Worm (Caenorhabditis elegans) whole organism, late embryonic: ENCODE measurements around the gene vab-9.

Source experiments
- C38D4.7 ChIP-seq: fragments of 200-800 bp; sonication (Bioruptor generic); optimal IDR thresholded peaks from 2 replicates; lab custom pipeline; 2018; ENCODE audit warnings: mild to moderate bottlenecking, missing genetic modification characterization, moderate library complexity, missing compliant biosample characterization
- F13H6.1 ChIP-seq: sonication (generic microtip); optimal IDR thresholded peaks from 2 replicates; lab custom pipeline; 2016; ENCODE audit warnings: missing genetic modification characterization, missing compliant biosample characterization
- T23F11.4 ChIP-seq: fragments of 200-800 bp; sonication (Bioruptor generic); optimal IDR thresholded peaks from 2 replicates; lab custom pipeline; 2018; ENCODE audit warnings: mild to moderate bottlenecking, missing genetic modification characterization, missing compliant biosample characterization
- Y22D7AL.16 ChIP-seq: sonication (generic microtip); optimal IDR thresholded peaks from 2 replicates; lab custom pipeline; 2016; ENCODE audit warnings: missing genetic modification characterization, missing compliant biosample characterization
- ama-1 ChIP-seq: fragments of 150-350 bp; optimal IDR thresholded peaks from 2 replicates; lab custom pipeline; 2014
- ceh-45 ChIP-seq: fragments of 200-800 bp; sonication (Bioruptor generic); IDR thresholded peaks from 2 replicates; pipeline ENCODE4 v1.3.6; 2022; ENCODE audit warnings: missing genetic modification reagents, missing genetic modification characterization, missing compliant biosample characterization
- ceh-48 ChIP-seq: sonication (generic microtip); optimal IDR thresholded peaks from 2 replicates; lab custom pipeline; 2016; ENCODE audit warnings: missing genetic modification characterization, inconsistent platforms, missing compliant biosample characterization
- ceh-6 ChIP-seq: fragments of 200-800 bp; sonication (Bioruptor generic); optimal IDR thresholded peaks from 2 replicates; lab custom pipeline; 2018; ENCODE audit warnings: mild to moderate bottlenecking, missing genetic modification characterization, missing compliant biosample characterization
- elt-2 ChIP-seq: sonication (generic microtip); optimal IDR thresholded peaks from 2 replicates; lab custom pipeline; 2016; ENCODE audit warnings: missing genetic modification reagents, missing genetic modification characterization, missing compliant biosample characterization
- ets-4 ChIP-seq: sonication (generic microtip); optimal IDR thresholded peaks from 2 replicates; lab custom pipeline; 2016; ENCODE audit warnings: missing genetic modification characterization, missing compliant biosample characterization
- eyg-1 ChIP-seq: sonication (generic microtip); optimal IDR thresholded peaks from 2 replicates; lab custom pipeline; 2016; ENCODE audit warnings: missing genotype, missing genetic modification characterization, missing compliant biosample characterization
- fax-1 ChIP-seq: sonication (generic microtip); optimal IDR thresholded peaks from 2 replicates; lab custom pipeline; 2016; ENCODE audit warnings: missing genotype, missing genetic modification characterization, missing compliant biosample characterization
- fkh-6 ChIP-seq: sonication (generic microtip); optimal IDR thresholded peaks from 2 replicates; lab custom pipeline; 2016; ENCODE audit warnings: missing genetic modification characterization, missing compliant biosample characterization
- hlh-15 ChIP-seq: sonication (generic microtip); optimal IDR thresholded peaks from 2 replicates; lab custom pipeline; 2016; ENCODE audit warnings: missing genetic modification characterization, missing compliant biosample characterization
- hlh-30 ChIP-seq: sonication (generic microtip); optimal IDR thresholded peaks from 2 replicates; lab custom pipeline; 2017; ENCODE audit warnings: antibody characterized with exemption, missing genetic modification characterization, missing compliant biosample characterization; ENCODE audit not compliant: insufficient read depth
- mec-3 ChIP-seq: sonication (generic microtip); optimal IDR thresholded peaks from 2 replicates; lab custom pipeline; 2016; ENCODE audit warnings: borderline replicate concordance, missing genetic modification characterization, missing compliant biosample characterization
- nhr-11 ChIP-seq: fragments of 150-350 bp; optimal IDR thresholded peaks from 2 replicates; lab custom pipeline; 2014; ENCODE audit warnings: missing biosample characterization, missing genetic modification characterization
- npax-4 ChIP-seq: sonication (generic microtip); optimal IDR thresholded peaks from 2 replicates; lab custom pipeline; 2016; ENCODE audit warnings: missing genetic modification characterization, missing compliant biosample characterization
- odd-2 ChIP-seq: sonication (generic microtip); optimal IDR thresholded peaks from 2 replicates; lab custom pipeline; 2017; ENCODE audit warnings: antibody characterized with exemption, mild to moderate bottlenecking, missing genetic modification characterization, missing compliant biosample characterization
- pat-9 ChIP-seq: fragments of 200-800 bp; sonication (Bioruptor generic); optimal IDR thresholded peaks from 2 replicates; lab custom pipeline; 2018; ENCODE audit warnings: mild to moderate bottlenecking, missing genetic modification characterization, moderate library complexity, missing compliant biosample characterization
- pha-2 ChIP-seq: sonication (generic microtip); optimal IDR thresholded peaks from 2 replicates; lab custom pipeline; 2017; ENCODE audit warnings: mild to moderate bottlenecking, missing genetic modification characterization, missing compliant biosample characterization
- pha-4 ChIP-seq: fragments of 150-350 bp; optimal IDR thresholded peaks from 2 replicates; lab custom pipeline; 2018; ENCODE audit warnings: missing biosample characterization, missing genetic modification reagents, missing genetic modification characterization
- pros-1 ChIP-seq: fragments of 150-350 bp; optimal IDR thresholded peaks from 2 replicates; lab custom pipeline; 2014; ENCODE audit warnings: missing biosample characterization, missing genetic modification reagents, missing genetic modification characterization
- rnt-1 ChIP-seq: sonication (generic microtip); optimal IDR thresholded peaks from 2 replicates; lab custom pipeline; 2016; ENCODE audit warnings: missing genetic modification characterization, missing compliant biosample characterization
- sdc-2 ChIP-seq: sonication (generic microtip); optimal IDR thresholded peaks from 2 replicates; lab custom pipeline; 2016; ENCODE audit warnings: missing genotype, missing genetic modification characterization, missing compliant biosample characterization
- sox-2 ChIP-seq: fragments of 200-800 bp; sonication (Bioruptor generic); IDR thresholded peaks from 2 replicates; pipeline ENCODE4 v1.3.6; 2022; ENCODE audit warnings: missing genetic modification reagents, missing genetic modification characterization, missing compliant biosample characterization
- tbx-2 ChIP-seq: sonication (generic microtip); optimal IDR thresholded peaks from 2 replicates; lab custom pipeline; 2016; ENCODE audit warnings: missing genetic modification characterization, missing compliant biosample characterization
- ttx-3 ChIP-seq: sonication (generic microtip); optimal IDR thresholded peaks from 2 replicates; lab custom pipeline; 2016; ENCODE audit warnings: missing genetic modification reagents, missing genetic modification characterization, missing compliant biosample characterization
- unc-3 ChIP-seq, 2 experiments: fragments of 200-800 bp in 1 of 2; sonication (Bioruptor generic) in 1 of 2; sonication (generic microtip) in 1 of 2; conservative IDR thresholded peaks in 1 of 2; optimal IDR thresholded peaks in 1 of 2; 2 replicates each; pipeline versions ENCODE4 v1.3.6 to Lab custom; 2016 to 2022; ENCODE audit warnings: missing compliant biosample characterization in 2 of 2, missing genetic modification characterization in 2 of 2, missing genetic modification reagents in 1 of 2
- unc-42 ChIP-seq: sonication (generic microtip); optimal IDR thresholded peaks from 2 replicates; lab custom pipeline; 2016; ENCODE audit warnings: missing genotype, missing genetic modification characterization, missing compliant biosample characterization
- unc-55 ChIP-seq: sonication (generic microtip); optimal IDR thresholded peaks from 2 replicates; lab custom pipeline; 2017; ENCODE audit warnings: missing biosample characterization, missing genetic modification reagents, missing genetic modification characterization
- unc-86 ChIP-seq: sonication (generic microtip); optimal IDR thresholded peaks from 2 replicates; lab custom pipeline; 2016; ENCODE audit warnings: missing genetic modification characterization, missing compliant biosample characterization
- zip-5 ChIP-seq: sonication (generic microtip); optimal IDR thresholded peaks from 2 replicates; lab custom pipeline; 2016; ENCODE audit warnings: missing genetic modification characterization, missing compliant biosample characterization
- ztf-16 ChIP-seq: sonication (generic microtip); optimal IDR thresholded peaks from 2 replicates; lab custom pipeline; 2017; ENCODE audit warnings: missing genetic modification characterization, missing compliant biosample characterization

The vab-9 gene

DNA sequence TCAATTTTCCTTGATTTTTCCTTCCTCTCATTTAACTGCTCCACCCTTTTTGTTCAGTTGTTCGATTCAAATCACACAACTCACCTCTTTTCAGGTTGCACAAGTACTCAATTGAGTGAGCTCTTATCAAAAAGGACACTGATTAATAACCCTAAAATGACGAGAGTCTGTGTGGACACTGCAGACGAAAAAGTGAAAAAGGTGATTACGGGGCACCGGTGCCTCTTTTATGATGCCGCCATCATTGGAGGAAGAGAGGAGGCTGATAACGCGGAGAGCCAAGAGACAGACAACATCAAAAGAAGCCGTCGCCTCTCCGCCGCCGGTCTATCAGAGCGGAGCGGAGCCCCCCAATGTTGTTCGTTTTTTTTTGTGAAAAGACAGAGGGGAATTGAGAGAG, 12.4 kb downstream of the vab-9 start, which contains the start of gene sptf-2:
Gene sptf-2, plus strand, starts transcription at position 297 of the 400 bp plus-strand sequence.
- no peak for TF ChIP-seq F13H6.1 (tag; lab: Kevin White, UChicago)
- TF ChIP-seq elt-2: peak; percentile 93
- no peak for TF ChIP-seq ceh-6

- TF ChIP-seq unc-86 (no peak), mec-3 (tag; lab: Kevin White, UChicago) (no peak), pha-4 (tag; lab: Kevin White, UChicago) (no peak), unc-3 (GFP tag; conservative IDR thresholded peaks at IDR 0.05; lab: Robert Waterston, UW) (no peak), unc-3 (tag; optimal IDR thresholded peaks at IDR 0.05; lab: Kevin White, UChicago) (no peak), npax-4 (tag; lab: Kevin White, UChicago) (no peak), hlh-15 (tag; lab: Kevin White, UChicago) (no peak), nhr-11 (tag; lab: Kevin White, UChicago) (no peak), unc-55 (GFP tag; lab: Kevin White, UChicago) (no peak), fax-1 (tag; lab: Kevin White, UChicago) (no peak), Y22D7AL.16 (tag; lab: Kevin White, UChicago) (no peak), rnt-1 (no peak), ztf-16 (tag; lab: Kevin White, UChicago) (no peak)
- TF ChIP-seq, all 69 proteins: peak for 0
Observed at ce11 chrII:8623396-8623795, 14.1 kb downstream of the vab-9 start, which contains the start of gene T22C8.4. TSS of gene T22C8.4 (minus strand) at chrII:8623496.

- no peak for TF ChIP-seq pha-2 (tag; lab: Kevin White, UChicago)
- TF ChIP-seq ceh-45 (GFP tag; lab: Robert Waterston, UW): no peak
- TF ChIP-seq eyg-1: no peak
- TF ChIP-seq C38D4.7: no peak
- TF ChIP-seq sdc-2 (tag; lab: Kevin White, UChicago): no peak
- no peak for TF ChIP-seq elt-2
- TF ChIP-seq tbx-2 (tag; lab: Kevin White, UChicago): no peak
- TF ChIP-seq Y22D7AL.16 (tag; lab: Kevin White, UChicago): no peak
- no peak for TF ChIP-seq odd-2 (tag; lab: Kevin White, UChicago)
- TF ChIP-seq ttx-3 (tag; lab: Kevin White, UChicago): no peak
- TF ChIP-seq pros-1 (tag; lab: Kevin White, UChicago): no peak
- TF ChIP-seq zip-5 (tag; lab: Kevin White, UChicago): no peak
- TF ChIP-seq ceh-48 (tag; lab: Kevin White, UChicago): no peak
- no peak for TF ChIP-seq unc-86
- TF ChIP-seq sox-2 (GFP tag; lab: Robert Waterston, UW): no peak
- no peak for TF ChIP-seq pat-9 (tag; lab: Kevin White, UChicago)
- TF ChIP-seq, all 69 proteins: peak for 0
Observed at ce11 chrII:8621883-8622282, 15.6 kb downstream of the vab-9 start, which contains the start of gene T22C8.3. TSS of gene T22C8.3 (minus strand) at chrII:8621983.

- TF ChIP-seq unc-42 (tag; lab: Kevin White, UChicago) (no peak), hlh-30 (tag; lab: Kevin White, UChicago) (no peak), Y22D7AL.16 (tag; lab: Kevin White, UChicago) (no peak), T23F11.4 (no peak)
Observed at ce11 chrII:8617516-8617915, 20.0 kb downstream of the vab-9 start, which contains the start of gene chhy-1. TSS of gene chhy-1 (minus strand) at chrII:8617616.

DNA sequence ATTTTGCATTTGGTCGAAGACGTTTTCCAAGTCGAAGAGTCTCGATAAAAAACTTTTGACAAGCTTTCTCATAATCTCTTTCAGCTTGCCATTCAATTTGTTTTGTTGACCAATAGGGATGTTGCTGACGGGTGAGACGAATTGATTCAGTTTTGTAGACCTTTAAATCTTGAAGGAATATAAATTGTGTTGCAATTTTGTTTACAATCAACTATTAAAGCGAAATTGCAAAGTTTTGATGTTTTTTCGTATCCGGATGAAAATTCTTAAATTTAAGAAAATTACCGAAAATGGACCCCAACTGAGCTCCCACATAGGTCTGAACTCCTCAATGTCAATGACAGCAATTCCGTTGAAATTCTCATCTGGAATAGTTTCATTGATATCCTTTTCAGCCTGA, 21.4 kb downstream of the vab-9 start:
- TF ChIP-seq ets-4 (tag; lab: Kevin White, UChicago) (no peak), ama-1 (no peak), fkh-6 (tag; lab: Kevin White, UChicago) (no peak), eyg-1 (no peak), elt-2 (no peak)
- TF ChIP-seq, all 69 proteins: peak for 0
